Worm (Caenorhabditis elegans) whole organism, L2 larva: ENCODE measurements around the gene fem-1.

Experiments
- ZK546.5 ChIP-seq: sonication (generic microtip); optimal IDR thresholded peaks from 2 replicates; lab custom pipeline; 2017; ENCODE audit warnings: missing biosample characterization, missing genetic modification characterization
- ceh-82 ChIP-seq: fragments of 150-350 bp; optimal IDR thresholded peaks from 2 replicates; lab custom pipeline; 2014; ENCODE audit warnings: missing biosample characterization, missing genetic modification characterization
- nhr-129 ChIP-seq: fragments of 150-350 bp; optimal IDR thresholded peaks from 2 replicates; lab custom pipeline; 2014; ENCODE audit warnings: missing biosample characterization, missing genetic modification characterization
- unc-39 ChIP-seq: fragments of 150-350 bp; optimal IDR thresholded peaks from 2 replicates; lab custom pipeline; 2014; ENCODE audit warnings: missing biosample characterization, missing genetic modification characterization
- unc-62 ChIP-seq: fragments of 150-350 bp; optimal IDR thresholded peaks from 2 replicates; lab custom pipeline; 2014; ENCODE audit warnings: missing biosample characterization, missing genetic modification reagents, missing genetic modification characterization
- zag-1 ChIP-seq: fragments of 150-350 bp; optimal IDR thresholded peaks from 2 replicates; lab custom pipeline; 2014; ENCODE audit warnings: missing biosample characterization, missing genetic modification characterization
- ztf-11 ChIP-seq: sonication (generic microtip); optimal IDR thresholded peaks from 2 replicates; lab custom pipeline; 2017; ENCODE audit warnings: missing biosample characterization, missing genetic modification characterization

DNA sequence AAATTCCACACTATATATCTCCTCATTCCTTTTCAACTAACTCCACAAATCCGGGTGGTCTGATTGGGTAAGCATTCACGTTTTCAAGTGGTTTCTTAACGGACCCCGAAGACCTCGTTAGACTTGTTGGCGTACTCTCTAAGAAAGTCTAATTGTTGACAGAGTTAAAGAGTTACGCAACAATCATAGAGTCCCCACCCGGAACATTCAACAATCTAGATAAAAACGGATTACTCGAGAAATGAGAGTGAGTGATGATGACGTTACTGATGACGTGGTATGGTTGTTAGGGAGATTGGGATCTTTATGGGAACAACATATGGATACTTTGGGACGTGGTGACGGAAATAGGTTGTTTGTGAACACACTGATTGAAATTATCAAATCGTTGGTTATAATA lies 35.2 kb downstream of the fem-1 start:
- TF ChIP-seq unc-39 (tag; lab: Kevin White, UChicago) (no peak), zag-1 (no peak), nhr-129 (no peak), ZK546.5 (tag; lab: Kevin White, UChicago) (no peak), unc-62 (GFP tag; lab: Kevin White, UChicago) (no peak), ztf-11 (tag; lab: Kevin White, UChicago) (no peak), ceh-82 (tag; lab: Kevin White, UChicago) (no peak)
